Worm (Caenorhabditis elegans): ENCODE results near the gene mif-1.

ce11 chrIII:11846365-11846764 lies 1.6 kb upstream of the mif-1 start, which contains the start of gene ntl-3:
- TF ChIP-seq hlh-1 (tag; optimal IDR thresholded peaks at IDR 0.05) (no peak), ztf-11 (tag; optimal IDR thresholded peaks at IDR 0.05) (no peak), sptf-1 (tag; optimal IDR thresholded peaks at IDR 0.05) (no peak), nhr-76 (tag; optimal IDR thresholded peaks at IDR 0.05) (no peak), snpc-4 (tag; optimal IDR thresholded peaks at IDR 0.05) (no peak), elt-3 (tag; optimal IDR thresholded peaks at IDR 0.05) (no peak), pha-4 (tag; optimal IDR thresholded peaks at IDR 0.05) (no peak), nhr-28 (tag; optimal IDR thresholded peaks at IDR 0.05) (no peak), nhr-12 (tag; optimal IDR thresholded peaks at IDR 0.05) (no peak), blmp-1 (tag; optimal IDR thresholded peaks at IDR 0.05) (no peak), ham-2 (GFP tag; optimal IDR thresholded peaks at IDR 0.05) (no peak), unc-62 (GFP tag; optimal IDR thresholded peaks at IDR 0.05) (no peak), lsy-2 (tag; optimal IDR thresholded peaks at IDR 0.05) (no peak)

Measured in whole organism, mixed stage, embryonic.